Worm (Caenorhabditis elegans) whole organism, L1 larva: ENCODE measurements around the gene K09C4.4.

Experiments
- C34B4.2 ChIP-seq: sonication (generic microtip); optimal IDR thresholded peaks from 2 replicates; lab custom pipeline; 2017; ENCODE audit warnings: mild to moderate bottlenecking, missing genetic modification characterization, missing compliant biosample characterization
- dpl-1 ChIP-seq, 3 experiments: fragments of 150-350 bp in 2 of 3; sonication (generic microtip) in 1 of 3; optimal IDR thresholded peaks; 2 replicates each; lab custom pipeline; 2014 to 2017; ENCODE audit warnings: missing biosample characterization in 3 of 3, missing genetic modification characterization in 3 of 3, missing genetic modification reagents in 3 of 3
- snpc-4 ChIP-seq: fragments of 150-350 bp; optimal IDR thresholded peaks from 2 replicates; lab custom pipeline; 2014; ENCODE audit warnings: missing biosample characterization, missing genetic modification characterization
- tbx-2 ChIP-seq: sonication (generic microtip); optimal IDR thresholded peaks from 2 replicates; lab custom pipeline; 2016; ENCODE audit warnings: missing genetic modification characterization, missing compliant biosample characterization
- unc-62 ChIP-seq: fragments of 150-350 bp; optimal IDR thresholded peaks from 2 replicates; lab custom pipeline; 2014; ENCODE audit warnings: missing biosample characterization, missing genetic modification reagents, missing genetic modification characterization

- TF ChIP-seq C34B4.2: no peak
- no peak for TF ChIP-seq unc-62 (GFP tag; lab: Kevin White, UChicago)
- no peak for TF ChIP-seq snpc-4 (tag; lab: Kevin White, UChicago)
- no peak for TF ChIP-seq dpl-1 (GFP tag; optimal IDR thresholded peaks at IDR 0.05; lab: Kevin White, UChicago)
- no peak for TF ChIP-seq tbx-2 (tag; lab: Kevin White, UChicago)
Observed at ce11 chrX:3260509-3260908, 28.8 kb upstream of the K09C4.4 start, which contains the start of gene lbp-2.
